Fruit fly (Drosophila melanogaster) whole organism, embryonic: ENCODE data around the gene odd.
A peak's percentile ranks its signal among the peaks of the same experiment; 100 is the strongest.

Experiments used
- Antp ChIP-seq: fragments of 200-800 bp; sonication (Bioruptor generic); optimal IDR thresholded peaks from 3 replicates; lab custom pipeline; 2016; ENCODE audit warnings: missing biosample characterization, missing genetic modification characterization
- Atf-2 ChIP-seq: fragments of 200-800 bp; sonication (Bioruptor generic); optimal IDR thresholded peaks from 2 replicates; lab custom pipeline; 2016; ENCODE audit warnings: missing biosample characterization, missing genetic modification characterization
- B-H1 ChIP-seq: fragments of 200-800 bp; sonication (Bioruptor generic); IDR thresholded peaks from 3 replicates; pipeline ENCODE4 v1.3.6; 2022; ENCODE audit warnings: missing biosample characterization, missing genetic modification characterization
- Bgb ChIP-seq: fragments of 200-800 bp; sonication (Bioruptor generic); IDR thresholded peaks from 2 replicates; pipeline ENCODE4 v1.3.6; 2022; ENCODE audit warnings: missing biosample characterization, missing genetic modification characterization; ENCODE audit not compliant: partially characterized antibody
- CG11085 ChIP-seq: fragments of 200-800 bp; sonication (Bioruptor generic); IDR thresholded peaks from 2 replicates; pipeline ENCODE4 v1.3.6; 2022; ENCODE audit warnings: missing biosample characterization, missing genetic modification characterization
- CG11398 ChIP-seq: fragments of 200-800 bp; sonication (Bioruptor generic); optimal IDR thresholded peaks from 2 replicates; lab custom pipeline; 2016; ENCODE audit warnings: missing biosample characterization, missing genetic modification characterization
- CG12071 ChIP-seq: fragments of 200-800 bp; sonication (Bioruptor generic); optimal IDR thresholded peaks from 3 replicates; lab custom pipeline; 2018; ENCODE audit warnings: missing biosample characterization, mild to moderate bottlenecking, missing genetic modification characterization
- CG12104 ChIP-seq: fragments of 200-800 bp; sonication (Bioruptor generic); optimal IDR thresholded peaks from 3 replicates; lab custom pipeline; 2016; ENCODE audit warnings: missing biosample characterization, missing genetic modification characterization
- CG12155 ChIP-seq: fragments of 200-800 bp; sonication (Bioruptor generic); optimal IDR thresholded peaks from 3 replicates; lab custom pipeline; 2016; ENCODE audit warnings: missing biosample characterization, missing genetic modification characterization
- CG13296 ChIP-seq: fragments of 200-800 bp; sonication (Bioruptor generic); optimal IDR thresholded peaks from 3 replicates; lab custom pipeline; 2018; ENCODE audit warnings: missing biosample characterization, mild to moderate bottlenecking, missing genetic modification characterization
- CG14965 ChIP-seq: fragments of 200-800 bp; sonication (Bioruptor generic); optimal IDR thresholded peaks from 2 replicates; lab custom pipeline; 2016; ENCODE audit warnings: missing biosample characterization, missing genetic modification characterization, borderline replicate concordance
- CG15011 ChIP-seq: fragments of 200-800 bp; sonication (Bioruptor generic); optimal IDR thresholded peaks from 3 replicates; lab custom pipeline; 2018; ENCODE audit warnings: missing biosample characterization, mild to moderate bottlenecking, missing genetic modification characterization
- CG16813 ChIP-seq: fragments of 200-800 bp; sonication (Bioruptor generic); IDR thresholded peaks from 3 replicates; pipeline ENCODE4 v1.3.6; 2022; ENCODE audit warnings: missing biosample characterization, missing genetic modification characterization; ENCODE audit not compliant: partially characterized antibody
- CG16815 ChIP-seq: fragments of 200-800 bp; sonication (Bioruptor generic); optimal IDR thresholded peaks from 3 replicates; lab custom pipeline; 2017; ENCODE audit warnings: missing biosample characterization, mild to moderate bottlenecking, missing genetic modification characterization
- CG16863 ChIP-seq: fragments of 200-800 bp; sonication (Bioruptor generic); optimal IDR thresholded peaks from 3 replicates; lab custom pipeline; 2016; ENCODE audit warnings: missing biosample characterization, missing genetic modification characterization
- CG17802 ChIP-seq: fragments of 200-800 bp; sonication (Bioruptor generic); optimal IDR thresholded peaks from 2 replicates; lab custom pipeline; 2018; ENCODE audit warnings: missing biosample characterization, mild to moderate bottlenecking, missing genetic modification characterization, moderate library complexity
- CG17912 ChIP-seq: fragments of 200-800 bp; sonication (Bioruptor generic); optimal IDR thresholded peaks from 2 replicates; lab custom pipeline; 2018; ENCODE audit warnings: missing biosample characterization, mild to moderate bottlenecking, missing genetic modification characterization
- CG18476 ChIP-seq: fragments of 200-800 bp; sonication (Bioruptor generic); optimal IDR thresholded peaks from 2 replicates; lab custom pipeline; 2016; ENCODE audit warnings: missing biosample characterization, mild to moderate bottlenecking, missing genetic modification characterization
- CG3838 ChIP-seq: fragments of 200-800 bp; sonication (Bioruptor generic); optimal IDR thresholded peaks from 3 replicates; lab custom pipeline; 2016; ENCODE audit warnings: missing biosample characterization, missing genetic modification characterization
- CG42726 ChIP-seq: fragments of 200-800 bp; sonication (Bioruptor generic); IDR thresholded peaks from 2 replicates; pipeline ENCODE4 v1.3.6; 2022; ENCODE audit warnings: missing biosample characterization, missing genetic modification characterization; ENCODE audit not compliant: partially characterized antibody
- CG6254 ChIP-seq: fragments of 200-800 bp; sonication (Bioruptor generic); optimal IDR thresholded peaks from 3 replicates; lab custom pipeline; 2017; ENCODE audit warnings: mild to moderate bottlenecking, missing biosample characterization, missing genetic modification reagents, missing genetic modification characterization
- CG9215 ChIP-seq: fragments of 200-800 bp; sonication (Bioruptor generic); IDR thresholded peaks from 2 replicates; pipeline ENCODE4 v1.3.6; 2022; ENCODE audit warnings: missing biosample characterization, missing genetic modification characterization
- CkIIα-i1 ChIP-seq: fragments of 200-800 bp; sonication (Bioruptor generic); IDR thresholded peaks from 2 replicates; pipeline ENCODE4 v1.3.6; 2022; ENCODE audit warnings: missing biosample characterization, missing genetic modification characterization
- CoRest ChIP-seq: fragments of 200-800 bp; sonication (Bioruptor generic); optimal IDR thresholded peaks from 3 replicates; lab custom pipeline; 2018; ENCODE audit warnings: missing biosample characterization, mild to moderate bottlenecking, missing genetic modification characterization, moderate library complexity
- D19B ChIP-seq: fragments of 200-800 bp; sonication (Bioruptor generic); optimal IDR thresholded peaks from 2 replicates; lab custom pipeline; 2017; ENCODE audit warnings: missing biosample characterization, mild to moderate bottlenecking, missing genetic modification characterization
- Dref ChIP-seq: fragments of 200-800 bp; sonication (Bioruptor generic); IDR thresholded peaks from 2 replicates; pipeline ENCODE4 v1.3.6; 2022; ENCODE audit warnings: missing biosample characterization, missing genetic modification characterization
- Ets65A ChIP-seq: fragments of 200-800 bp; sonication (Bioruptor generic); peaks from one replicate; lab custom pipeline; 2016; ENCODE audit warnings: missing biosample characterization, missing genetic modification characterization
- H2.0 ChIP-seq: fragments of 200-800 bp; sonication (Bioruptor generic); IDR thresholded peaks from 2 replicates; pipeline ENCODE4 v1.3.6; 2022; ENCODE audit warnings: missing biosample characterization, missing genetic modification characterization
- Mrtf ChIP-seq: fragments of 200-800 bp; sonication (Bioruptor generic); IDR thresholded peaks from 3 replicates; pipeline ENCODE4 v1.3.6; 2022; ENCODE audit warnings: missing biosample characterization, missing genetic modification characterization
- NC2β ChIP-seq: fragments of 200-800 bp; sonication (Bioruptor generic); optimal IDR thresholded peaks from 2 replicates; lab custom pipeline; 2016; ENCODE audit warnings: missing biosample characterization, missing genetic modification characterization
- Oli ChIP-seq: fragments of 200-800 bp; sonication (Bioruptor generic); optimal IDR thresholded peaks from 2 replicates; lab custom pipeline; 2018; ENCODE audit warnings: missing biosample characterization, mild to moderate bottlenecking, missing genetic modification characterization, moderate library complexity
- PHDP ChIP-seq: fragments of 200-800 bp; sonication (Bioruptor generic); optimal IDR thresholded peaks from 3 replicates; lab custom pipeline; 2018; ENCODE audit warnings: missing biosample characterization, mild to moderate bottlenecking, missing genetic modification characterization, moderate library complexity
- Side ChIP-seq: fragments of 200-800 bp; sonication (Bioruptor generic); optimal IDR thresholded peaks from 2 replicates; lab custom pipeline; 2016; ENCODE audit warnings: missing biosample characterization, missing genetic modification characterization
- cad ChIP-seq: fragments of >200 bp; optimal IDR thresholded peaks from 2 replicates; lab custom pipeline; 2017; ENCODE audit warnings: missing biosample characterization, missing genetic modification characterization
- cg ChIP-seq: fragments of 200-800 bp; sonication (Bioruptor generic); optimal IDR thresholded peaks from 3 replicates; lab custom pipeline; 2019; ENCODE audit warnings: missing biosample characterization, mild to moderate bottlenecking, missing genetic modification characterization, moderate library complexity
- chn ChIP-seq: fragments of 200-800 bp; sonication (Bioruptor generic); optimal IDR thresholded peaks from 2 replicates; lab custom pipeline; 2016; ENCODE audit warnings: missing biosample characterization, missing genetic modification characterization
- cwo ChIP-seq: fragments of 200-800 bp; sonication (Bioruptor generic); optimal IDR thresholded peaks from 3 replicates; lab custom pipeline; 2017; ENCODE audit warnings: missing biosample characterization, missing genetic modification characterization, mild to moderate bottlenecking, moderate library complexity, missing genetic modification reagents
- disco-r ChIP-seq: fragments of 200-800 bp; sonication (Bioruptor generic); optimal IDR thresholded peaks from 2 replicates; lab custom pipeline; 2016; ENCODE audit warnings: missing biosample characterization, missing genetic modification characterization
- dmrt11E ChIP-seq: fragments of 200-800 bp; sonication (Bioruptor generic); optimal IDR thresholded peaks from 3 replicates; lab custom pipeline; 2018; ENCODE audit warnings: missing biosample characterization, mild to moderate bottlenecking, missing genetic modification characterization, moderate library complexity
- eyg ChIP-seq: fragments of 200-800 bp; sonication (Bioruptor generic); optimal IDR thresholded peaks from 3 replicates; lab custom pipeline; 2016; ENCODE audit warnings: missing biosample characterization, missing genetic modification characterization
- gcm2 ChIP-seq: fragments of 200-800 bp; sonication (Bioruptor generic); optimal IDR thresholded peaks from 2 replicates; lab custom pipeline; 2016; ENCODE audit warnings: missing biosample characterization, missing genetic modification characterization
- gt ChIP-seq: fragments of 200-800 bp; sonication (Bioruptor generic); IDR thresholded peaks from 2 replicates; pipeline ENCODE4 v1.3.6; 2022; ENCODE audit warnings: missing biosample characterization, missing genetic modification characterization
- ham ChIP-seq: fragments of 200-800 bp; sonication (Bioruptor generic); IDR thresholded peaks from 2 replicates; pipeline ENCODE4 v1.3.6; 2022; ENCODE audit warnings: missing biosample characterization, missing genetic modification characterization
- jigr1 ChIP-seq: fragments of 200-800 bp; sonication (Bioruptor generic); IDR thresholded peaks from 3 replicates; pipeline ENCODE4 v1.3.6; 2022; ENCODE audit warnings: missing biosample characterization, missing genetic modification characterization
- kah ChIP-seq: fragments of 200-800 bp; sonication (Bioruptor generic); optimal IDR thresholded peaks from 2 replicates; lab custom pipeline; 2018; ENCODE audit warnings: missing biosample characterization, mild to moderate bottlenecking, missing genetic modification characterization
- kay ChIP-seq: fragments of 200-800 bp; sonication (Bioruptor generic); optimal IDR thresholded peaks from 2 replicates; lab custom pipeline; 2016; ENCODE audit warnings: missing biosample characterization, missing genetic modification characterization
- klu ChIP-seq: fragments of 200-800 bp; sonication (Bioruptor generic); IDR thresholded peaks from 2 replicates; pipeline ENCODE4 v1.3.6; 2022; ENCODE audit warnings: missing biosample characterization, missing genetic modification characterization
- odd ChIP-seq: fragments of 200-800 bp; sonication (Bioruptor generic); optimal IDR thresholded peaks from 2 replicates; lab custom pipeline; 2017; ENCODE audit warnings: missing biosample characterization, mild to moderate bottlenecking, missing genetic modification characterization
- psq ChIP-seq: fragments of 200-800 bp; sonication (Bioruptor generic); optimal IDR thresholded peaks from 2 replicates; lab custom pipeline; 2017; ENCODE audit warnings: missing biosample characterization, missing genetic modification characterization
- pzg ChIP-seq: fragments of 200-800 bp; sonication (Bioruptor generic); optimal IDR thresholded peaks from 3 replicates; lab custom pipeline; 2018; ENCODE audit warnings: missing biosample characterization, mild to moderate bottlenecking, missing genetic modification characterization, moderate library complexity
- tll ChIP-seq, 2 experiments: fragments of 200-800 bp in 1 of 2; fragments of >200 bp in 1 of 2; sonication (Bioruptor generic) in 1 of 2; optimal IDR thresholded peaks; 2 replicates each; lab custom pipeline; 2017 to 2019; ENCODE audit warnings: missing biosample characterization in 2 of 2, missing genetic modification characterization in 2 of 2, mild to moderate bottlenecking in 1 of 2, moderate library complexity in 1 of 2

odd gene

DNA sequence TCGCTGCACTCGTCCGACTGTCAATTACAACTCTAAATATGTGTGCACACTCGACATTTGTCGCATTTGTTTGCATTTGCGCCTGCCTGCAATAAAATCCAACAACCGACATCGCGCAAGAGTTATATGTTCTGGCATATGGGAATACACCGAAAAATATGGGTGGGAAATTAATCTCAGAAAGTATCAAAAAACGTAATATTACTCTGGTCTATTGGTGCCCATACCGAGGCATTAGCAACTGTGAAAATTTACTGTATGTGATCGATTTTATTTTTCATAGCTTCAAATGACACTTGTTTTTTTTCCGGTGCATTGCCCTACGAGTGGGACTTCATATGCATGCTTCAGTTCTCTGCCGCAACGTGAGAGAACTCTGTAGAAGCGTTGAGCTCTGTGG, 32.6 kb downstream of the odd start (continued):
- TF ChIP-seq Antp (GFP tag; lab: Kevin White, UChicago) = peak; percentile 76
- peak; percentile 72 for TF ChIP-seq CG12104 (GFP tag; lab: Kevin White, UChicago)
- TF ChIP-seq H2.0 (GFP tag; lab: Robert Waterston, UW) = peak; percentile 82
- TF ChIP-seq Mrtf (GFP tag; lab: Robert Waterston, UW) = peak; percentile 52; the same call in 1 of the 3 replicates
- peak; percentile 15 for TF ChIP-seq kah
- TF ChIP-seq B-H1 (GFP tag; lab: Robert Waterston, UW) = peak; percentile 78
- peak; percentile 72 for TF ChIP-seq NC2β (GFP tag; lab: Kevin White, UChicago)
- TF ChIP-seq Atf-2 (GFP tag; lab: Kevin White, UChicago) = peak; percentile 51
- peak; percentile 50 for TF ChIP-seq CG12071
- peak; percentile 45 for TF ChIP-seq gcm2 (GFP tag; lab: Kevin White, UChicago)
- no peak for TF ChIP-seq kay
- peak; percentile 54 for TF ChIP-seq CG17802
- peak; percentile 97 for TF ChIP-seq Ets65A
- TF ChIP-seq CG6254 = peak; percentile 75
- TF ChIP-seq CG15011 (GFP tag; lab: Kevin White, UChicago) = peak; percentile 36
- peak; percentile 22 for TF ChIP-seq eyg (GFP tag; lab: Kevin White, UChicago)
- TF ChIP-seq CG16815 (GFP tag; lab: Kevin White, UChicago) = peak; percentile 66
- peak; percentile 60 for TF ChIP-seq gt (GFP tag; lab: Robert Waterston, UW)
- TF ChIP-seq dmrt11E (tag; lab: Kevin White, UChicago) = peak; percentile 94
- TF ChIP-seq PHDP (tag; lab: Kevin White, UChicago) = peak; percentile 79
- TF ChIP-seq CG9215 (GFP tag; lab: Robert Waterston, UW) = peak; percentile 52; the same call in 1 of the 2 replicates
- no peak for TF ChIP-seq pzg (GFP tag; lab: Kevin White, UChicago)
- no peak for TF ChIP-seq jigr1 (GFP tag; lab: Robert Waterston, UW)
- no peak for TF ChIP-seq CG14965 (GFP tag; lab: Kevin White, UChicago)
- peak; percentile 80 for TF ChIP-seq CoRest (tag; lab: Kevin White, UChicago)
- peak; percentile 7 for TF ChIP-seq psq (GFP tag; lab: Kevin White, UChicago)
- TF ChIP-seq CG42726 (GFP tag; lab: Robert Waterston, UW) = no peak
- TF ChIP-seq D19B (GFP tag; lab: Kevin White, UChicago) = no peak
- 0 out of 2 replicates have a peak, but pooled peaks have one; percentile 34 for TF ChIP-seq CG11085 (GFP tag; lab: Robert Waterston, UW)
- TF ChIP-seq odd (GFP tag; lab: Kevin White, UChicago) = peak; percentile 77
- TF ChIP-seq CG17912 (GFP tag; lab: Kevin White, UChicago) = no peak
- TF ChIP-seq klu = peak; percentile 36
- no peak for TF ChIP-seq cg
- no peak for TF ChIP-seq CkIIα-i1 (GFP tag; lab: Robert Waterston, UW)
- TF ChIP-seq Side (GFP tag; lab: Kevin White, UChicago) = peak; percentile 76
- no peak for TF ChIP-seq Bgb
- no peak for TF ChIP-seq CG16813 (GFP tag; lab: Robert Waterston, UW)
- no peak for TF ChIP-seq tll (GFP tag; optimal IDR thresholded peaks at IDR 0.05; lab: Kevin White, UChicago)
- TF ChIP-seq CG16863 (GFP tag; lab: Kevin White, UChicago) = peak; percentile 83
- TF ChIP-seq CG18476 (GFP tag; lab: Kevin White, UChicago) = peak; percentile 56
- TF ChIP-seq CG13296 (GFP tag; lab: Kevin White, UChicago) = no peak
- no peak for TF ChIP-seq cad
- peak; percentile 83 for TF ChIP-seq chn (GFP tag; lab: Kevin White, UChicago)
- peak; percentile 47 for TF ChIP-seq CG11398
- peak; percentile 84 for TF ChIP-seq Oli (tag; lab: Kevin White, UChicago)
- no peak for TF ChIP-seq Dref (GFP tag; lab: Robert Waterston, UW)
- TF ChIP-seq cwo = no peak
- no peak for TF ChIP-seq ham (GFP tag; lab: Robert Waterston, UW)
- TF ChIP-seq CG3838 (GFP tag; lab: Kevin White, UChicago) = no peak
- peak; percentile 50 for TF ChIP-seq CG12155
- peak; percentile 15 for TF ChIP-seq disco-r (GFP tag; lab: Kevin White, UChicago)
